Fruit fly (Drosophila melanogaster) whole organism, embryonic: ENCODE results near the gene RASSF8.

ENCODE experiments used
- Ada2b ChIP-seq: fragments of 200-800 bp; sonication (Bioruptor generic); IDR thresholded peaks from 2 replicates; pipeline ENCODE4 v1.3.6; 2022; ENCODE audit warnings: missing biosample characterization, missing genetic modification characterization
- CG12769 ChIP-seq: fragments of 200-800 bp; sonication (Bioruptor generic); optimal IDR thresholded peaks from 2 replicates; lab custom pipeline; 2019; ENCODE audit warnings: missing biosample characterization, mild to moderate bottlenecking, missing genetic modification characterization, moderate library complexity
- CG12942 ChIP-seq: fragments of 200-800 bp; sonication (Bioruptor generic); optimal IDR thresholded peaks from 3 replicates; lab custom pipeline; 2016; ENCODE audit warnings: missing biosample characterization, missing genetic modification characterization
- CG13424 ChIP-seq: fragments of 200-800 bp; sonication (Bioruptor generic); optimal IDR thresholded peaks from 2 replicates; lab custom pipeline; 2019; ENCODE audit warnings: missing biosample characterization, mild to moderate bottlenecking, missing genetic modification characterization, moderate library complexity
- CG17186 ChIP-seq: fragments of 200-800 bp; sonication (Bioruptor generic); optimal IDR thresholded peaks from 3 replicates; lab custom pipeline; 2017; ENCODE audit warnings: missing biosample characterization, missing genetic modification reagents, missing genetic modification characterization
- CG17328 ChIP-seq: fragments of 200-800 bp; sonication (Bioruptor generic); IDR thresholded peaks from 2 replicates; pipeline ENCODE4 v1.3.6; 2022; ENCODE audit warnings: missing biosample characterization, missing genetic modification characterization
- CG17568 ChIP-seq: fragments of 200-800 bp; sonication (Bioruptor generic); optimal IDR thresholded peaks from 2 replicates; lab custom pipeline; 2018; ENCODE audit warnings: missing biosample characterization, mild to moderate bottlenecking, missing genetic modification characterization, moderate library complexity
- CG2889 ChIP-seq: fragments of 200-800 bp; sonication (Bioruptor generic); IDR thresholded peaks from 3 replicates; pipeline ENCODE4 v1.3.6; 2022; ENCODE audit warnings: missing biosample characterization, missing genetic modification characterization
- CG31388 ChIP-seq: fragments of 200-800 bp; sonication (Bioruptor generic); optimal IDR thresholded peaks from 2 replicates; lab custom pipeline; 2016; ENCODE audit warnings: missing biosample characterization, missing genetic modification characterization
- CG34376 ChIP-seq: fragments of 200-800 bp; sonication (Bioruptor generic); optimal IDR thresholded peaks from 2 replicates; lab custom pipeline; 2018; ENCODE audit warnings: missing biosample characterization, mild to moderate bottlenecking, missing genetic modification characterization
- CG3847 ChIP-seq: fragments of 200-800 bp; sonication (Bioruptor generic); IDR thresholded peaks from 2 replicates; pipeline ENCODE4 v1.3.6; 2022; ENCODE audit warnings: missing biosample characterization, missing genetic modification characterization
- CG3995 ChIP-seq: fragments of 200-800 bp; sonication (Bioruptor generic); optimal IDR thresholded peaks from 3 replicates; lab custom pipeline; 2016; ENCODE audit warnings: missing biosample characterization, missing genetic modification characterization
- CG8281 ChIP-seq: fragments of 200-800 bp; sonication (Bioruptor generic); optimal IDR thresholded peaks from 2 replicates; lab custom pipeline; 2018; ENCODE audit warnings: missing biosample characterization, mild to moderate bottlenecking, missing genetic modification characterization, moderate library complexity
- CG9817 ChIP-seq: fragments of 200-800 bp; sonication (Bioruptor generic); optimal IDR thresholded peaks from 2 replicates; lab custom pipeline; 2018; ENCODE audit warnings: missing biosample characterization, mild to moderate bottlenecking, missing genetic modification characterization, moderate library complexity
- CHES-1-like ChIP-seq: fragments of 200-800 bp; sonication (Bioruptor generic); optimal IDR thresholded peaks from 2 replicates; lab custom pipeline; 2016; ENCODE audit warnings: missing biosample characterization, missing genetic modification characterization
- Dip2 ChIP-seq: fragments of 200-800 bp; sonication (Bioruptor generic); IDR thresholded peaks from 2 replicates; pipeline ENCODE4 v1.3.6; 2022; ENCODE audit warnings: missing biosample characterization, missing genetic modification characterization
- Ets65A ChIP-seq: fragments of 200-800 bp; sonication (Bioruptor generic); peaks from one replicate; lab custom pipeline; 2016; ENCODE audit warnings: missing biosample characterization, missing genetic modification characterization
- Hmx ChIP-seq: fragments of 200-800 bp; sonication (Bioruptor generic); optimal IDR thresholded peaks from 2 replicates; lab custom pipeline; 2016; ENCODE audit warnings: missing biosample characterization, missing genetic modification characterization
- MBD-R2 ChIP-seq: fragments of 200-800 bp; sonication (Bioruptor generic); IDR thresholded peaks from 2 replicates; pipeline ENCODE4 v1.3.6; 2022; ENCODE audit warnings: missing biosample characterization, missing genetic modification characterization
- Max ChIP-seq: fragments of 200-800 bp; sonication (Bioruptor generic); optimal IDR thresholded peaks from 2 replicates; lab custom pipeline; 2016; ENCODE audit warnings: missing biosample characterization, mild to moderate bottlenecking, missing genetic modification characterization
- Pdp1 ChIP-seq, 2 experiments: fragments of 200-800 bp; sonication (Bioruptor generic); optimal IDR thresholded peaks; 3 replicates each; lab custom pipeline; 2016; ENCODE audit warnings: missing biosample characterization in 2 of 2, missing genetic modification characterization in 2 of 2, mild to moderate bottlenecking in 1 of 2, moderate library complexity in 1 of 2
- Vsx1 ChIP-seq: fragments of 200-800 bp; sonication (Bioruptor generic); optimal IDR thresholded peaks from 2 replicates; lab custom pipeline; 2017; ENCODE audit warnings: missing biosample characterization, mild to moderate bottlenecking, missing genetic modification characterization, missing genetic modification reagents
- ab ChIP-seq: fragments of 200-800 bp; sonication (Bioruptor generic); optimal IDR thresholded peaks from 2 replicates; lab custom pipeline; 2016; ENCODE audit warnings: missing biosample characterization, missing genetic modification characterization
- al ChIP-seq: fragments of 200-800 bp; sonication (Bioruptor generic); IDR thresholded peaks from 2 replicates; pipeline ENCODE4 v1.3.6; 2022; ENCODE audit warnings: missing biosample characterization, missing genetic modification characterization
- ap ChIP-seq: fragments of 200-800 bp; sonication (Bioruptor generic); IDR thresholded peaks from 2 replicates; pipeline ENCODE4 v1.3.6; 2022; ENCODE audit warnings: missing biosample characterization, missing genetic modification characterization
- bigmax ChIP-seq: fragments of 200-800 bp; sonication (Bioruptor generic); optimal IDR thresholded peaks from 2 replicates; lab custom pipeline; 2018; ENCODE audit warnings: missing biosample characterization, mild to moderate bottlenecking, missing genetic modification characterization
- bowl ChIP-seq: fragments of 200-800 bp; sonication (Bioruptor generic); IDR thresholded peaks from 2 replicates; pipeline ENCODE4 v1.3.6; 2022; ENCODE audit warnings: missing biosample characterization, missing genetic modification characterization
- chn ChIP-seq: fragments of 200-800 bp; sonication (Bioruptor generic); optimal IDR thresholded peaks from 2 replicates; lab custom pipeline; 2016; ENCODE audit warnings: missing biosample characterization, missing genetic modification characterization
- crol ChIP-seq: fragments of 200-800 bp; sonication (Bioruptor generic); IDR thresholded peaks from 2 replicates; pipeline ENCODE4 v1.3.6; 2022; ENCODE audit warnings: missing biosample characterization, missing genetic modification characterization
- dmrt11E ChIP-seq: fragments of 200-800 bp; sonication (Bioruptor generic); optimal IDR thresholded peaks from 3 replicates; lab custom pipeline; 2018; ENCODE audit warnings: missing biosample characterization, mild to moderate bottlenecking, missing genetic modification characterization, moderate library complexity
- ems ChIP-seq: fragments of 200-800 bp; sonication (Bioruptor generic); optimal IDR thresholded peaks from 3 replicates; lab custom pipeline; 2016; ENCODE audit warnings: missing biosample characterization, missing genetic modification characterization
- en ChIP-seq: fragments of 200-800 bp; sonication (Bioruptor generic); optimal IDR thresholded peaks from 2 replicates; lab custom pipeline; 2016; ENCODE audit warnings: missing biosample characterization, missing genetic modification characterization
- eve ChIP-seq, 2 experiments: fragments of >200 bp; optimal IDR thresholded peaks; 2 replicates each; lab custom pipeline; 2017; ENCODE audit warnings: missing biosample characterization in 2 of 2, missing genetic modification characterization in 2 of 2
- fd3F ChIP-seq: fragments of 200-800 bp; sonication (Bioruptor generic); optimal IDR thresholded peaks from 2 replicates; lab custom pipeline; 2018; ENCODE audit warnings: missing biosample characterization, mild to moderate bottlenecking, missing genetic modification characterization, moderate library complexity
- fd96Cb ChIP-seq: fragments of 200-800 bp; sonication (Bioruptor generic); optimal IDR thresholded peaks from 2 replicates; lab custom pipeline; 2018; ENCODE audit warnings: missing biosample characterization, mild to moderate bottlenecking, missing genetic modification characterization, moderate library complexity
- gem ChIP-seq: fragments of 200-800 bp; sonication (Bioruptor generic); optimal IDR thresholded peaks from 2 replicates; lab custom pipeline; 2019; ENCODE audit warnings: missing biosample characterization, mild to moderate bottlenecking, missing genetic modification characterization, moderate library complexity
- nau ChIP-seq: fragments of 200-800 bp; sonication (Bioruptor generic); optimal IDR thresholded peaks from 3 replicates; lab custom pipeline; 2017; ENCODE audit warnings: missing biosample characterization, mild to moderate bottlenecking, missing genetic modification characterization, missing genetic modification reagents
- oc ChIP-seq: fragments of 200-800 bp; sonication (Bioruptor generic); optimal IDR thresholded peaks from 2 replicates; lab custom pipeline; 2018; ENCODE audit warnings: missing biosample characterization, mild to moderate bottlenecking, missing genetic modification characterization, moderate library complexity
- pnt ChIP-seq: fragments of 200-800 bp; sonication (Bioruptor generic); optimal IDR thresholded peaks from 3 replicates; lab custom pipeline; 2016; ENCODE audit warnings: missing biosample characterization, missing genetic modification characterization
- prd ChIP-seq, 3 experiments: fragments of >200 bp in 2 of 3; fragments of 200-800 bp in 1 of 3; sonication (Bioruptor generic) in 1 of 3; optimal IDR thresholded peaks in 2 of 3; IDR thresholded peaks in 1 of 3; 2 replicates in 2 of 3; 3 replicates in 1 of 3; pipeline versions ENCODE4 v1.3.6 to Lab custom; 2017 to 2022; ENCODE audit warnings: missing biosample characterization in 1 of 3, missing genetic modification characterization in 1 of 3
- schlank ChIP-seq: fragments of 200-800 bp; sonication (Bioruptor generic); optimal IDR thresholded peaks from 2 replicates; lab custom pipeline; 2018; ENCODE audit warnings: missing biosample characterization, mild to moderate bottlenecking, missing genetic modification characterization
- sisA ChIP-seq: fragments of 200-800 bp; sonication (Bioruptor generic); IDR thresholded peaks from 2 replicates; pipeline ENCODE4 v1.3.6; 2022; ENCODE audit warnings: missing biosample characterization, missing genetic modification characterization
- so ChIP-seq: fragments of 200-800 bp; sonication (Bioruptor generic); IDR thresholded peaks from 3 replicates; pipeline ENCODE4 v1.3.6; 2022; ENCODE audit warnings: missing biosample characterization, missing genetic modification characterization
- ssp ChIP-seq: fragments of 200-800 bp; sonication (Bioruptor generic); IDR thresholded peaks from 2 replicates; pipeline ENCODE4 v1.3.6; 2022; ENCODE audit warnings: missing biosample characterization, missing genetic modification characterization
- stc ChIP-seq: fragments of 200-800 bp; sonication (Bioruptor generic); IDR thresholded peaks from 2 replicates; pipeline ENCODE4 v1.3.6; 2022; ENCODE audit warnings: missing biosample characterization, missing genetic modification characterization
- tap ChIP-seq: fragments of 200-800 bp; optimal IDR thresholded peaks from 3 replicates; lab custom pipeline; 2019; ENCODE audit warnings: missing biosample characterization, mild to moderate bottlenecking, missing genetic modification characterization, moderate library complexity
- ttk ChIP-seq: fragments of 200-800 bp; sonication (Bioruptor generic); IDR thresholded peaks from 2 replicates; pipeline ENCODE4 v2.1.2; 2022; ENCODE audit warnings: missing biosample characterization, missing genetic modification characterization
- vfl ChIP-seq: fragments of 200-800 bp; sonication (Bioruptor generic); optimal IDR thresholded peaks from 2 replicates; lab custom pipeline; 2016; ENCODE audit warnings: missing biosample characterization, missing genetic modification characterization
- zen ChIP-seq: fragments of 200-800 bp; sonication (Bioruptor generic); optimal IDR thresholded peaks from 3 replicates; lab custom pipeline; 2018; ENCODE audit warnings: missing biosample characterization, mild to moderate bottlenecking, missing genetic modification characterization, moderate library complexity

Gene RASSF8

DNA sequence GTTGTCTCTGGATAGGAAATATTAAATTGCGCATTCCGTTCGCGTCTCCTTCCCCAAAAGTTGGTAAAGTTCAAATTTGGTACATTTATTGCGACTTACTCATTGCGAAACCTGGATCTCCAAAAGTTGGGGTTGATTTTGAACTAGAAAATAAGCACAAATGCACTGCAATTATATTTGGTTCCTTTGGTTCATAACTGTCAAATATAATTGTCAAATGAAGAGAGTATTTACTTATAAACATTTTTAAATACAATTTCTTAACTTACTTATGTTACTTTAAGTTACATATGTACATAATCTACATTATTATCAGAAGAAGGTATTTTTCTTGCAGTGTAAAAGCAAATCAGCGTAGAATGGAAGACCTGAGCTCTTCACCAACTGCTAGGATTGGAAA, 31.1 kb upstream of the RASSF8 start (continued):
- TF ChIP-seq schlank (tag; lab: Kevin White, UChicago) (no peak), fd96Cb (tag; lab: Kevin White, UChicago) (peak; percentile 27), fd3F (GFP tag; lab: Kevin White, UChicago) (no peak), CG12769 (peak; percentile 45), dmrt11E (tag; lab: Kevin White, UChicago) (peak; percentile 20), so (peak; percentile 11; the same call in 1 of the 3 replicates), gem (tag; lab: Kevin White, UChicago) (peak; percentile 67), Ets65A (GFP tag; lab: Kevin White, UChicago) (peak; percentile 63), sisA (GFP tag; lab: Robert Waterston, UW) (peak; percentile 23; the same call in 1 of the 2 replicates)

DNA sequence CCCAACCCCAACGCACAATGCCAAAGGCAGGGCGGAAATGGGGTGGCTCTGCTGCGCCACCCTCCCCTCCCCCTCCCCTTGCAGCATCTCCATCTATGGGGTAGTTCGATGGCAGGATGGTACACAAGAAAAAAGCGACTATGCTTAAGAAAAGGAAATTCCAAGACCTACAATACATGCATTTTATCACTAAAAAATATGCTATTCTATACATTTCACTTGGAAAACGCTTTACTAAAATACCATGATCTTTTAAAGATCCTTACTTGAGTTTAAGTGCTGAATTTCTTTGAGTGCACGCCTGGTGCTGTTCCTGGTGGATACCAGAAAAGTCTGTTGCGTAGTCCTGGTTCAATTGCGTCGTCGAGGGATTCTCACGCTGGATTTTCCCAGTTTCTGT, 30.5 kb upstream of the RASSF8 start:
- TF ChIP-seq Ada2b (GFP tag; lab: Robert Waterston, UW) (peak; percentile 79), ab (GFP tag; lab: Kevin White, UChicago) (peak; percentile 29), MBD-R2 (GFP tag; lab: Robert Waterston, UW) (peak; percentile 34; the same call in 1 of the 2 replicates), Max (GFP tag; lab: Kevin White, UChicago) (peak; percentile 17), ttk (GFP tag; lab: Robert Waterston, UW) (peak; percentile 76), CHES-1-like (GFP tag; lab: Kevin White, UChicago) (peak; percentile 49), pnt (GFP tag; lab: Kevin White, UChicago) (peak; percentile 72), CG3847 (GFP tag; lab: Robert Waterston, UW) (peak; percentile 62), CG17328 (GFP tag; lab: Robert Waterston, UW) (peak; percentile 76), stc (GFP tag; lab: Robert Waterston, UW) (peak; percentile 65), Dip2 (GFP tag; lab: Robert Waterston, UW) (no peak), Hmx (GFP tag; lab: Kevin White, UChicago) (no peak), CG13424 (peak; percentile 73), oc (tag; lab: Kevin White, UChicago) (peak; percentile 45), tap (tag; lab: Kevin White, UChicago) (peak; percentile 55), ssp (GFP tag; lab: Robert Waterston, UW) (peak; percentile 25; the same call in 1 of the 2 replicates), crol (peak; percentile 80), Pdp1 (GFP tag; optimal IDR thresholded peaks at IDR 0.05; lab: Kevin White, UChicago) (peak; percentile 56 to 60), CG17568 (peak; percentile 41), CG3995 (no peak), CG8281 (tag; lab: Kevin White, UChicago) (peak; percentile 37), zen (tag; lab: Kevin White, UChicago) (no peak), al (GFP tag; lab: Robert Waterston, UW) (0 out of 2 replicates have a peak, but pooled peaks have one; percentile 28), ap (GFP tag; lab: Robert Waterston, UW) (peak; percentile 29; the same call in 1 of the 2 replicates), vfl (GFP tag; lab: Kevin White, UChicago) (peak; percentile 36), nau (peak; percentile 36), prd (optimal IDR thresholded peaks at IDR 0.05; lab: Kevin White, UChicago) (no peak), prd (GFP tag; IDR thresholded peaks at IDR 0.05; lab: Robert Waterston, UW) (peak; percentile 84), schlank (tag; lab: Kevin White, UChicago) (peak; percentile 34), ems (GFP tag; lab: Kevin White, UChicago) (peak; percentile 50), bigmax (GFP tag; lab: Kevin White, UChicago) (no peak), Vsx1 (GFP tag; lab: Kevin White, UChicago) (no peak), chn (GFP tag; lab: Kevin White, UChicago) (peak; percentile 34), eve (GFP tag; optimal IDR thresholded peaks at IDR 0.05; lab: Kevin White, UChicago) (no peak), CG12942 (no peak), CG17186 (no peak), bowl (GFP tag; lab: Robert Waterston, UW) (no peak), CG9817 (tag; lab: Kevin White, UChicago) (peak; percentile 59), CG31388 (GFP tag; lab: Kevin White, UChicago) (no peak), en (peak; percentile 28), CG2889 (GFP tag; lab: Robert Waterston, UW) (peak; percentile 66), CG34376 (peak; percentile 27)
